Worm (Caenorhabditis elegans) whole organism, L3 larva: ENCODE measurements around the gene com-1.

Experiments used
- R02D3.7 ChIP-seq: fragments of 150-350 bp; optimal IDR thresholded peaks from 2 replicates; lab custom pipeline; 2014; ENCODE audit warnings: missing biosample characterization, missing genetic modification characterization
- ZK546.5 ChIP-seq: sonication (generic microtip); optimal IDR thresholded peaks from 2 replicates; lab custom pipeline; 2017; ENCODE audit warnings: missing biosample characterization, missing genetic modification characterization
- aly-2 ChIP-seq: fragments of 150-350 bp; optimal IDR thresholded peaks from 2 replicates; lab custom pipeline; 2014; ENCODE audit warnings: missing biosample characterization, missing genetic modification characterization
- ama-1 ChIP-seq: fragments of 150-350 bp; optimal IDR thresholded peaks from 2 replicates; lab custom pipeline; 2018
- ceh-28 ChIP-seq: fragments of 150-350 bp; optimal IDR thresholded peaks from 2 replicates; lab custom pipeline; 2014; ENCODE audit warnings: missing biosample characterization, missing genetic modification reagents, missing genetic modification characterization
- ceh-82 ChIP-seq: fragments of 150-350 bp; optimal IDR thresholded peaks from 2 replicates; lab custom pipeline; 2014; ENCODE audit warnings: missing biosample characterization, missing genetic modification characterization
- daf-12 ChIP-seq: fragments of 150-350 bp; optimal IDR thresholded peaks from 2 replicates; lab custom pipeline; 2014; ENCODE audit warnings: missing biosample characterization, missing genetic modification reagents, missing genetic modification characterization
- egl-27 ChIP-seq: sonication (generic microtip); optimal IDR thresholded peaks from 4 replicates; lab custom pipeline; 2017; ENCODE audit warnings: missing biosample characterization, missing genetic modification reagents, missing genetic modification characterization
- elt-1 ChIP-seq: fragments of 150-350 bp; optimal IDR thresholded peaks from 2 replicates; lab custom pipeline; 2014; ENCODE audit warnings: missing biosample characterization, missing genetic modification characterization
- elt-2 ChIP-seq: sonication (generic microtip); optimal IDR thresholded peaks from 2 replicates; lab custom pipeline; 2016; ENCODE audit warnings: missing genetic modification reagents, mild to moderate bottlenecking, missing genetic modification characterization, missing compliant biosample characterization
- elt-3 ChIP-seq, 3 experiments: fragments of 150-350 bp in 1 of 3; sonication (generic microtip) in 2 of 3; optimal IDR thresholded peaks; 2 replicates in 2 of 3; 4 replicates in 1 of 3; lab custom pipeline; 2014 to 2017; ENCODE audit warnings: missing biosample characterization in 3 of 3, missing genetic modification characterization in 3 of 3
- hmg-11 ChIP-seq: sonication (generic microtip); optimal IDR thresholded peaks from 2 replicates; lab custom pipeline; 2016; ENCODE audit warnings: missing genetic modification characterization, missing compliant biosample characterization
- lin-39 ChIP-seq: fragments of 150-350 bp; optimal IDR thresholded peaks from 2 replicates; lab custom pipeline; 2018; ENCODE audit warnings: missing biosample characterization, missing genetic modification reagents, missing genetic modification characterization
- lsy-12 ChIP-seq: sonication (generic microtip); optimal IDR thresholded peaks from 2 replicates; lab custom pipeline; 2016; ENCODE audit warnings: mild to moderate bottlenecking, missing genetic modification characterization, missing compliant biosample characterization
- mdl-1 ChIP-seq: fragments of 150-350 bp; optimal IDR thresholded peaks from 2 replicates; lab custom pipeline; 2014; ENCODE audit warnings: missing biosample characterization, missing genetic modification characterization
- nhr-11 ChIP-seq: fragments of 150-350 bp; optimal IDR thresholded peaks from 2 replicates; lab custom pipeline; 2014; ENCODE audit warnings: missing biosample characterization, missing genetic modification characterization
- nhr-12 ChIP-seq: fragments of 150-350 bp; optimal IDR thresholded peaks from 2 replicates; lab custom pipeline; 2014; ENCODE audit warnings: missing biosample characterization, missing genetic modification characterization
- nhr-25 ChIP-seq: sonication (generic microtip); optimal IDR thresholded peaks from 2 replicates; lab custom pipeline; 2017; ENCODE audit warnings: missing biosample characterization, missing genetic modification characterization
- nhr-28 ChIP-seq: fragments of 150-350 bp; optimal IDR thresholded peaks from 2 replicates; lab custom pipeline; 2014; ENCODE audit warnings: missing biosample characterization, missing genetic modification characterization
- nhr-67 ChIP-seq: fragments of 150-350 bp; optimal IDR thresholded peaks from 2 replicates; lab custom pipeline; 2014; ENCODE audit warnings: missing biosample characterization, missing genetic modification characterization
- pqm-1 ChIP-seq: fragments of 150-350 bp; optimal IDR thresholded peaks from 2 replicates; lab custom pipeline; 2017; ENCODE audit warnings: missing biosample characterization, missing genetic modification characterization, inconsistent platforms
- sea-2 ChIP-seq: fragments of 150-350 bp; sonication (generic microtip); optimal IDR thresholded peaks from 4 replicates; lab custom pipeline; 2014; ENCODE audit warnings: missing biosample characterization, missing genetic modification reagents, missing genetic modification characterization
- skn-1 ChIP-seq: fragments of 150-350 bp; optimal IDR thresholded peaks from 2 replicates; lab custom pipeline; 2014; ENCODE audit warnings: missing biosample characterization, missing genetic modification characterization
- snpc-4 ChIP-seq: fragments of 150-350 bp; optimal IDR thresholded peaks from 2 replicates; lab custom pipeline; 2014; ENCODE audit warnings: missing biosample characterization, missing genetic modification characterization
- tbx-2 ChIP-seq: sonication (generic microtip); optimal IDR thresholded peaks from 2 replicates; lab custom pipeline; 2016; ENCODE audit warnings: mild to moderate bottlenecking, missing genetic modification characterization, missing compliant biosample characterization
- zag-1 ChIP-seq: fragments of 150-350 bp; optimal IDR thresholded peaks from 2 replicates; lab custom pipeline; 2014; ENCODE audit warnings: missing biosample characterization, missing genetic modification characterization
- ztf-11 ChIP-seq: fragments of 150-350 bp; optimal IDR thresholded peaks from 2 replicates; lab custom pipeline; 2014; ENCODE audit warnings: missing biosample characterization, missing genetic modification characterization
- ztf-4 ChIP-seq: fragments of 150-350 bp; optimal IDR thresholded peaks from 2 replicates; lab custom pipeline; 2014; ENCODE audit warnings: missing biosample characterization, missing genetic modification characterization

Gene com-1

DNA sequence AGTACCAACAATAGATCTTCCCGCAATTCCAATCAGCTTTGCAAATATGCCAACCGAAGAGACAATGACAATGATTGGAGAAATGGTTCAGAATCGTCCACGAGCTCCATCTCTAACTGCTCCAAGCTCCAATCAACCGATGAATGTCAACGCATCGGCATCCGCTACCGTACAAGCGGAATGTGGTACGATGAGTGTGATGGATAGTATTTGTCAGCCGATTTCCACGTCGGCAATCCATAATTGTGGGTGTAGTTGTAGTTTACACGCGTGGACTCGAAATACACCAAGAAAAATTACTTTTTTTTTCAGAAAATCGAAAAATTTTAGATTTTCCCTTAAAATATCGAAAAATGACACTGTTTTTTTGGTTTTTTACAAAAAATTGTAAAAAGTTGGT is 46.7 kb downstream of the com-1 start:
- TF ChIP-seq nhr-28 (tag; lab: Kevin White, UChicago) (no peak), ztf-11 (tag; lab: Kevin White, UChicago) (no peak), mdl-1 (tag; lab: Kevin White, UChicago) (no peak), nhr-67 (tag; lab: Kevin White, UChicago) (no peak), hmg-11 (tag; lab: Kevin White, UChicago) (no peak), egl-27 (tag; lab: Kevin White, UChicago) (no peak), ama-1 (lab: Kevin White, UChicago) (no peak), ztf-4 (tag; lab: Kevin White, UChicago) (no peak), daf-12 (tag; lab: Kevin White, UChicago) (no peak), elt-3 (tag; optimal IDR thresholded peaks at IDR 0.05; lab: Kevin White, UChicago) (no peak), R02D3.7 (no peak), skn-1 (tag; lab: Kevin White, UChicago) (no peak), elt-1 (tag; lab: Kevin White, UChicago) (no peak), nhr-25 (no peak), ZK546.5 (tag; lab: Kevin White, UChicago) (no peak), tbx-2 (tag; lab: Kevin White, UChicago) (no peak), lsy-12 (tag; lab: Kevin White, UChicago) (no peak), zag-1 (tag; lab: Kevin White, UChicago) (no peak), aly-2 (tag; lab: Kevin White, UChicago) (no peak), elt-2 (tag; lab: Kevin White, UChicago) (no peak)
- TF ChIP-seq, all 47 proteins: peak for 0

DNA sequence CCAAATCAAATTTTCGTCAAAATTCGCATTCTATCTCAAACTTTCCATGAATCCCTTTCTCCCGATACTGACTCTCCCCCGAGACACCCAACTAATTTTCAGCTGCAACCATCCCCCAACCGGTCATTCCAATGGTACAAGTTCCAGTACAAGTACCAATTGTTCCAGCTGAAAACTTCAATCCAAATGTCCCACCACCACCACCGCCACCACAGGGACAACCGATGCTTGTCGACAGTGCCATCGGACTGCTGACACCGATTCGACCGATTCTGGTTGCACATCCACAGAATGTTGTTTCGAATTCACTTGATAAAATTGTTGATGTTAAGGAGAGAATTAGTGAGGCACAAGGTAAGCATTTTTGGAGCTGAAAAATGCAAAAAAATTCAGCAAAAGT is 49.4 kb downstream of the com-1 start:
- no peak for TF ChIP-seq nhr-28 (tag; lab: Kevin White, UChicago)
- TF ChIP-seq pqm-1: no peak
- TF ChIP-seq nhr-11: no peak
- no peak for TF ChIP-seq sea-2
- no peak for TF ChIP-seq hmg-11 (tag; lab: Kevin White, UChicago)
- TF ChIP-seq snpc-4: no peak
- no peak for TF ChIP-seq nhr-25
- no peak for TF ChIP-seq elt-2 (tag; lab: Kevin White, UChicago)
- no peak for TF ChIP-seq aly-2 (tag; lab: Kevin White, UChicago)
- TF ChIP-seq lin-39 (tag; lab: Kevin White, UChicago): no peak
- no peak for TF ChIP-seq lsy-12 (tag; lab: Kevin White, UChicago)
- TF ChIP-seq nhr-12 (tag; lab: Kevin White, UChicago): no peak

DNA sequence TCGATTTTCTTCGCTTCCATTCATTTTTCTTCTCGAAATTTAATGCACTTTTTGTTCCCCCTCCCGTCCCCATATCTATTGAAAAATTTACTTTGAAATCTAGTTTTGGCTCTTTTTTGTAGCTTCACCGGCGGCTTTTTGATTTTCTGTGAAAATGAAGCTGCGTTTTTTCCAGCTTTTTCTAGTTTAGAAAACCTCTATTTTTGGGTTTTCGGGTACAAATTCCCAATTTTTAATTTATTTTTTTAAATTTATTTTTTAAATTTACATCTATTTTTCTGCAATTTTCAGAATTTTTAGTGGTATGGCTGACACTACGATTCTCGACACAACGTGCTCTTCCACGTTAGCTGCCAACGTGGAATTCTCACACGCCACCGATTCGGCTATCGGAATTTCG is 51.0 kb downstream of the com-1 start, which contains the start of gene strd-1:
Gene strd-1, plus strand, starts transcription at position 301 of the 400 bp plus-strand sequence.
- no peak for TF ChIP-seq elt-1 (tag; lab: Kevin White, UChicago)
- no peak for TF ChIP-seq ceh-28 (tag; lab: Kevin White, UChicago)
- TF ChIP-seq nhr-28 (tag; lab: Kevin White, UChicago): no peak
- TF ChIP-seq ceh-82 (tag; lab: Kevin White, UChicago): no peak
- TF ChIP-seq, all 47 proteins: peak for 0
